Worm (Caenorhabditis elegans) whole organism, midembryonic: ENCODE measurements around the gene ugt-66.

ENCODE experiments used
- T22C8.4 ChIP-seq: fragments of 200-800 bp; sonication (Bioruptor generic); IDR thresholded peaks from 2 replicates; pipeline ENCODE4 v1.3.6; 2022; ENCODE audit warnings: missing genetic modification characterization, missing compliant biosample characterization
- cog-1 ChIP-seq: sonication (generic microtip); optimal IDR thresholded peaks from 2 replicates; lab custom pipeline; 2016; ENCODE audit warnings: missing genetic modification characterization, missing compliant biosample characterization
- flt-1 ChIP-seq: fragments of 200-800 bp; sonication (Bioruptor generic); IDR thresholded peaks from 2 replicates; pipeline ENCODE4 v1.3.6; 2022; ENCODE audit warnings: missing genetic modification characterization, missing compliant biosample characterization
- klf-2 ChIP-seq: fragments of 200-800 bp; sonication (Bioruptor generic); conservative IDR thresholded peaks from 2 replicates; pipeline ENCODE4 v1.3.6; 2022; ENCODE audit warnings: missing genetic modification reagents, missing genetic modification characterization, missing compliant biosample characterization
- med-1 ChIP-seq: sonication (generic microtip); optimal IDR thresholded peaks from 2 replicates; lab custom pipeline; 2017; ENCODE audit warnings: missing genetic modification characterization, mild to moderate bottlenecking, missing compliant biosample characterization, antibody characterized with exemption, missing genetic modification reagents; ENCODE audit not compliant: insufficient read depth
- ref-1 ChIP-seq: fragments of 200-800 bp; sonication (Bioruptor generic); conservative IDR thresholded peaks from 2 replicates; pipeline ENCODE4 v1.3.6; 2022; ENCODE audit warnings: missing genetic modification reagents, missing genetic modification characterization, missing compliant biosample characterization
- tab-1 ChIP-seq: fragments of 200-800 bp; sonication (Bioruptor generic); IDR thresholded peaks from 2 replicates; pipeline ENCODE4 v1.3.6; 2022; ENCODE audit warnings: missing genetic modification characterization, missing compliant biosample characterization

DNA sequence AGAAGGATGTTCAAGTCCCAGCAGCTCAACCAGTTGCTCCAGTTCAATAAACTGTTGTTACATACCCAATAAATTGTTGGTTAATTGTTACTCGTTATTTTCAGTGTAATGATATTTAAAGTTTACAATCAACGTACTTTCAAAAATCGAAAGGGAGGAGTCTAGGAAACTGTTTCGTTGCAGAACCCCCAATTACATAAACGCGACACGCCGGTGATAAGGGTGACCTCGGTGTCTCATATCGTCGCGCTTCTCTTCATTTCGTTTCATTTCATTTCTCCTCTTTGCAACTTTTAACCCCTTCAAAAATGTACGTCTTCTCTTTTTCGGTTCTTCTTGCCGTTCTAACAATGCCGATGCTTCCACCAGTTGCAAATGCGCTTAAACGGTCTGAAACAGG is 13.5 kb upstream of the ugt-66 start, which contains the start of gene C23G10.2:
- no peak for TF ChIP-seq flt-1 (GFP tag; lab: Robert Waterston, UW)
- TF ChIP-seq cog-1 (tag; lab: Kevin White, UChicago), result no peak
- no peak for TF ChIP-seq T22C8.4 (GFP tag; lab: Robert Waterston, UW)
- no peak for TF ChIP-seq tab-1
- TF ChIP-seq ref-1 (GFP tag; lab: Robert Waterston, UW), result no peak
- no peak for TF ChIP-seq klf-2 (GFP tag; lab: Robert Waterston, UW)
- no peak for TF ChIP-seq med-1
